Fruit fly (Drosophila melanogaster): Measurements from ENCODE around the gene CG1537.

The CG1537 gene

dm6 chrX:11081242-11081641, 18.3 kb upstream of the CG1537 start (continued):
- TF ChIP-seq Bteb2 (GFP tag; optimal IDR thresholded peaks at IDR 0.05), result no peak
- no peak for TF ChIP-seq CG17186 (GFP tag; optimal IDR thresholded peaks at IDR 0.05)
- no peak for TF ChIP-seq CG18764 (GFP tag; optimal IDR thresholded peaks at IDR 0.05)
- no peak for TF ChIP-seq CG43689 (GFP tag; IDR thresholded peaks at IDR 0.05)
- no peak for TF ChIP-seq lbe (GFP tag; optimal IDR thresholded peaks at IDR 0.05)
- no peak for TF ChIP-seq dm (GFP tag; optimal IDR thresholded peaks at IDR 0.05)
- 0 out of 3 replicates have a peak, but pooled peaks have one; percentile 12 for TF ChIP-seq zfh1 (GFP tag; IDR thresholded peaks at IDR 0.05)
- no peak for TF ChIP-seq sd (tag; optimal IDR thresholded peaks at IDR 0.05)
- TF ChIP-seq CG3281 (GFP tag; optimal IDR thresholded peaks at IDR 0.05), result peak; percentile 63
- no peak for TF ChIP-seq hkb (optimal IDR thresholded peaks at IDR 0.05)
- no peak; the same call in none of the 2 replicates for TF ChIP-seq hkb (GFP tag; IDR thresholded peaks at IDR 0.05)
- TF ChIP-seq CG6654 (GFP tag; optimal IDR thresholded peaks at IDR 0.05), result no peak
- no peak for TF ChIP-seq abd-A (tag; optimal IDR thresholded peaks at IDR 0.05)
- no peak for TF ChIP-seq CG4707 (GFP tag; optimal IDR thresholded peaks at IDR 0.05)
- TF ChIP-seq CG18476 (GFP tag; optimal IDR thresholded peaks at IDR 0.05), result peak; percentile 9
- peak; percentile 58 for TF ChIP-seq CG6689 (GFP tag; IDR thresholded peaks at IDR 0.05)
- no peak for TF ChIP-seq ems (GFP tag; optimal IDR thresholded peaks at IDR 0.05)
- TF ChIP-seq CG6254 (GFP tag; optimal IDR thresholded peaks at IDR 0.05), result peak; percentile 21
- TF ChIP-seq so (GFP tag; IDR thresholded peaks at IDR 0.05), result peak; percentile 12; the same call in 1 of the 3 replicates
- no peak for TF ChIP-seq Six4 (GFP tag; optimal IDR thresholded peaks at IDR 0.05)
- no peak for TF ChIP-seq Eip74EF (GFP tag; optimal IDR thresholded peaks at IDR 0.05)
- TF ChIP-seq CG18619 (GFP tag; optimal IDR thresholded peaks at IDR 0.05), result peak; percentile 33
- TF ChIP-seq dpn (GFP tag; optimal IDR thresholded peaks at IDR 0.05), result peak in 1 of 2 experiments; percentile 57
- 0 out of 2 replicates have a peak, but pooled peaks have one; percentile 16 for TF ChIP-seq CG3847 (GFP tag; IDR thresholded peaks at IDR 0.05)
- no peak for TF ChIP-seq nerfin-2 (GFP tag; IDR thresholded peaks at IDR 0.05; ENCODE audit: partially characterized antibody)
- TF ChIP-seq wdn (GFP tag; IDR thresholded peaks at IDR 0.05), result no peak
- no peak for TF ChIP-seq Fer1 (GFP tag; optimal IDR thresholded peaks at IDR 0.05)
- no peak for TF ChIP-seq crp (GFP tag; optimal IDR thresholded peaks at IDR 0.05)
- peak; percentile 28 for TF ChIP-seq Ssrp (tag; optimal IDR thresholded peaks at IDR 0.05)
- peak; percentile 7 for TF ChIP-seq az2 (GFP tag; optimal IDR thresholded peaks at IDR 0.05)
- TF ChIP-seq CG11085 (GFP tag; IDR thresholded peaks at IDR 0.05), result no peak
- no peak for TF ChIP-seq da (GFP tag; optimal IDR thresholded peaks at IDR 0.05)
- no peak for TF ChIP-seq fru (optimal IDR thresholded peaks at IDR 0.05)
- TF ChIP-seq Ets65A (GFP tag), result peak; percentile 73
- no peak for TF ChIP-seq CG33213 (GFP tag; optimal IDR thresholded peaks at IDR 0.05)
- TF ChIP-seq CG10543 (GFP tag; optimal IDR thresholded peaks at IDR 0.05), result no peak
- TF ChIP-seq wor (GFP tag; IDR thresholded peaks at IDR 0.05), result no peak
- no peak for TF ChIP-seq CG14965 (GFP tag; optimal IDR thresholded peaks at IDR 0.05; ENCODE audit: borderline replicate concordance)
- TF ChIP-seq Usf (GFP tag; optimal IDR thresholded peaks at IDR 0.05), result no peak
- TF ChIP-seq CG2116 (GFP tag; optimal IDR thresholded peaks at IDR 0.05), result no peak
- TF ChIP-seq CG15696 (tag; optimal IDR thresholded peaks at IDR 0.05), result peak; percentile 21
- TF ChIP-seq ttk (GFP tag; IDR thresholded peaks at IDR 0.05), result peak; percentile 57; the same call in 1 of the 2 replicates
- no peak for TF ChIP-seq CG2202 (tag; optimal IDR thresholded peaks at IDR 0.05)
- TF ChIP-seq Atf3 (GFP tag; optimal IDR thresholded peaks at IDR 0.05), result no peak
- TF ChIP-seq Chrac-16 (GFP tag; optimal IDR thresholded peaks at IDR 0.05), result peak; percentile 19
- TF ChIP-seq grau (tag; optimal IDR thresholded peaks at IDR 0.05), result peak; percentile 63
- TF ChIP-seq CG8290 (GFP tag; optimal IDR thresholded peaks at IDR 0.05), result no peak
- TF ChIP-seq CG8290 (tag; optimal IDR thresholded peaks at IDR 0.05), result no peak
- TF ChIP-seq nerfin-1 (tag; optimal IDR thresholded peaks at IDR 0.05), result no peak
- TF ChIP-seq Pdp1 (GFP tag; optimal IDR thresholded peaks at IDR 0.05), result peak in 1 of 2 experiments; percentile 36
- TF ChIP-seq tna (GFP tag; IDR thresholded peaks at IDR 0.05; ENCODE audit: partially characterized antibody), result no peak
- peak; percentile 34 for TF ChIP-seq tin (GFP tag; optimal IDR thresholded peaks at IDR 0.05)
